Worm (Caenorhabditis elegans) whole organism, mixed stage, embryonic: ENCODE measurements around the gene F32B6.4.

Experiments used
- M03D4.4 ChIP-seq: sonication (generic microtip); optimal IDR thresholded peaks from 2 replicates; lab custom pipeline; 2017; ENCODE audit warnings: mild to moderate bottlenecking, missing genetic modification characterization, missing compliant biosample characterization
- ces-1 ChIP-seq: fragments of 150-350 bp; optimal IDR thresholded peaks from 2 replicates; lab custom pipeline; 2014; ENCODE audit warnings: missing biosample characterization, missing genetic modification reagents, missing genetic modification characterization
- elt-3 ChIP-seq: fragments of 150-350 bp; optimal IDR thresholded peaks from 2 replicates; lab custom pipeline; 2014; ENCODE audit warnings: missing biosample characterization, missing genetic modification characterization
- flh-1 ChIP-seq: fragments of 200-800 bp; sonication (Bioruptor generic); optimal IDR thresholded peaks from 2 replicates; lab custom pipeline; 2018; ENCODE audit warnings: mild to moderate bottlenecking, missing genetic modification characterization, moderate library complexity, missing compliant biosample characterization
- mls-2 ChIP-seq: sonication (generic microtip); optimal IDR thresholded peaks from 2 replicates; lab custom pipeline; 2016; ENCODE audit warnings: mild to moderate bottlenecking, missing genetic modification characterization, moderate library complexity, missing compliant biosample characterization
- sem-2 ChIP-seq: fragments of 200-800 bp; sonication (Bioruptor generic); optimal IDR thresholded peaks from 2 replicates; lab custom pipeline; 2018; ENCODE audit warnings: mild to moderate bottlenecking, missing genetic modification characterization, missing compliant biosample characterization
- snpc-4 ChIP-seq: fragments of 150-350 bp; optimal IDR thresholded peaks from 2 replicates; lab custom pipeline; 2014; ENCODE audit warnings: missing biosample characterization, missing genetic modification characterization
- unc-39 ChIP-seq: fragments of 150-350 bp; optimal IDR thresholded peaks from 2 replicates; lab custom pipeline; 2014; ENCODE audit warnings: missing biosample characterization, missing genetic modification characterization
- unc-62 ChIP-seq: fragments of 150-350 bp; optimal IDR thresholded peaks from 2 replicates; lab custom pipeline; 2014; ENCODE audit warnings: missing biosample characterization, missing genetic modification reagents, missing genetic modification characterization

DNA sequence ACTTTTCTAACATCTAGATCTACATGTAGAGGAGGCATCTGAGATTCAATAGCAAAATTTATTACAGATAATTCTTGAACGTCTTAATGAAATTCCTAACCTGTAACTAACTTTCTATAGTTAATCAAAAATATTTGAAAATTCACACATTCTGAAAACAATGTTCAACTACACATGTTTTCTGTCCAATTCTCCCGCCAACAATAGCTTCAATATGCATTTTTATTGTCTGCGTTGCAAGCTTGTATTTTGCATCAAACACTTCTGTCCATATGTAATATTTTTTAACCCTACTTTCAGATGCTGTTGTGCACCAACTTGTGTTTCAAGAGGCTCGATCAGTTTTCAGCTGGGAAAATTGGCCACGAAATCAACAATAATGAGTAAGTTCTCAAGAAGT, 6.9 kb upstream of the F32B6.4 start, which contains the start of gene tbc-3:
- TF ChIP-seq elt-3 (tag; lab: Kevin White, UChicago) (no peak), unc-62 (GFP tag; lab: Kevin White, UChicago) (no peak), unc-39 (tag; lab: Kevin White, UChicago) (no peak), sem-2 (GFP tag; lab: Kevin White, UChicago) (no peak), ces-1 (GFP tag; lab: Kevin White, UChicago) (no peak), M03D4.4 (tag; lab: Kevin White, UChicago) (no peak), flh-1 (no peak), snpc-4 (tag; lab: Kevin White, UChicago) (no peak), mls-2 (tag; lab: Kevin White, UChicago) (no peak)
